Worm (Caenorhabditis elegans): ENCODE measurements around the gene F56D5.6.

Gene F56D5.6

DNA sequence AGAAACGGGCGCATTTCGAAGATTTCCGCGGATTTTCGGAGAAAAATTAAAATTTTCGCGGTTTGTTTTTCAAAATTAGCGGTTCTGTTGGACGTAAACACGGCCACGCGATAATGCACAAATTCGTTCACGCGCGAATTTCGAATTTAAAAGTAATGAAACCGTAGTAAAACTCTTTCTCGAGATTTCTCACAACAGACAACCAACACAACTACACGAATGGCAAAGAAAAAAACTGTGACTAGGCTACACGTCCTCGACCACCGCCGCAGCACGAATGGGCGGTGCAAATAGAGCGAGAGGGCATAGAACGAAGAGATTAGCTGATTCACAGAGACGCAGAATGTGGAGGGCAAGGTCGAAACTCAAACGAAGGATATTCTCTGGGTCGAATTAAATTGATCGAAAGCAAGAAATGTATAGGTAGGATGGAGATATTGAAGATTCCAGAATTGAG is 39.2 kb downstream of the F56D5.6 start, which contains the start of gene idh-1 (continued):
- TF ChIP-seq ztf-11 (tag; optimal IDR thresholded peaks at IDR 0.05), result no peak
- no peak for TF ChIP-seq blmp-1 (tag; optimal IDR thresholded peaks at IDR 0.05; ENCODE audit: insufficient read depth)
- TF ChIP-seq nhr-10 (tag; optimal IDR thresholded peaks at IDR 0.05), result no peak
- TF ChIP-seq unc-55 (GFP tag; optimal IDR thresholded peaks at IDR 0.05), result no peak
- peak; percentile 68 for TF ChIP-seq nhr-25 (tag; optimal IDR thresholded peaks at IDR 0.05)
- TF ChIP-seq aly-2 (tag; optimal IDR thresholded peaks at IDR 0.05), result no peak
- TF ChIP-seq fos-1 (tag; optimal IDR thresholded peaks at IDR 0.05), result peak; percentile 12
- no peak for TF ChIP-seq zag-1 (tag; optimal IDR thresholded peaks at IDR 0.05)
- TF ChIP-seq ceh-16 (tag; optimal IDR thresholded peaks at IDR 0.05), result no peak
- no peak for TF ChIP-seq nhr-77 (tag; optimal IDR thresholded peaks at IDR 0.05)
- peak in 1 of 2 experiments; percentile 41 for TF ChIP-seq lsy-2 (tag; optimal IDR thresholded peaks at IDR 0.05)
- TF ChIP-seq nhr-21 (tag; optimal IDR thresholded peaks at IDR 0.05), result no peak
- TF ChIP-seq lin-11 (tag; optimal IDR thresholded peaks at IDR 0.05), result no peak
- TF ChIP-seq lin-13 (GFP tag; optimal IDR thresholded peaks at IDR 0.05), result no peak
- peak; percentile 72 for TF ChIP-seq nhr-129 (tag; optimal IDR thresholded peaks at IDR 0.05)
- no peak for TF ChIP-seq Y55F3AM.14 (GFP tag; optimal IDR thresholded peaks at IDR 0.05)
- TF ChIP-seq ztf-1 (GFP tag; conservative IDR thresholded peaks at IDR 0.05), result no peak
- peak; percentile 76 for TF ChIP-seq snpc-4 (tag; optimal IDR thresholded peaks at IDR 0.05)
- TF ChIP-seq peb-1 (tag; optimal IDR thresholded peaks at IDR 0.05), result no peak
- peak; percentile 21 for TF ChIP-seq C34F6.9 (tag; optimal IDR thresholded peaks at IDR 0.05)

- TF ChIP-seq unc-55 (GFP tag; optimal IDR thresholded peaks at IDR 0.05) (no peak), mab-5 (tag; optimal IDR thresholded peaks at IDR 0.05) (no peak), sma-3 (GFP tag; optimal IDR thresholded peaks at IDR 0.05) (no peak), C34F6.9 (tag; optimal IDR thresholded peaks at IDR 0.05) (no peak), nhr-11 (tag; optimal IDR thresholded peaks at IDR 0.05) (no peak), nhr-10 (tag; optimal IDR thresholded peaks at IDR 0.05) (no peak), aly-2 (tag; optimal IDR thresholded peaks at IDR 0.05) (no peak), mbf-1 (tag; optimal IDR thresholded peaks at IDR 0.05) (no peak), lsy-2 (tag; optimal IDR thresholded peaks at IDR 0.05) (no peak), blmp-1 (tag; optimal IDR thresholded peaks at IDR 0.05; ENCODE audit: insufficient read depth) (peak; percentile 41), sma-9 (GFP tag; optimal IDR thresholded peaks at IDR 0.05) (peak; percentile 12), sma-9 (tag; optimal IDR thresholded peaks at IDR 0.05) (no peak), ceh-82 (tag; optimal IDR thresholded peaks at IDR 0.05) (no peak), R02D3.7 (tag; optimal IDR thresholded peaks at IDR 0.05) (no peak), unc-39 (tag; optimal IDR thresholded peaks at IDR 0.05) (no peak), nhr-21 (tag; optimal IDR thresholded peaks at IDR 0.05) (no peak), crh-2 (tag; optimal IDR thresholded peaks at IDR 0.05) (peak; percentile 8)
Observed at ce11 chrIV:9441391-9441790, 39.7 kb downstream of the F56D5.6 start.

DNA sequence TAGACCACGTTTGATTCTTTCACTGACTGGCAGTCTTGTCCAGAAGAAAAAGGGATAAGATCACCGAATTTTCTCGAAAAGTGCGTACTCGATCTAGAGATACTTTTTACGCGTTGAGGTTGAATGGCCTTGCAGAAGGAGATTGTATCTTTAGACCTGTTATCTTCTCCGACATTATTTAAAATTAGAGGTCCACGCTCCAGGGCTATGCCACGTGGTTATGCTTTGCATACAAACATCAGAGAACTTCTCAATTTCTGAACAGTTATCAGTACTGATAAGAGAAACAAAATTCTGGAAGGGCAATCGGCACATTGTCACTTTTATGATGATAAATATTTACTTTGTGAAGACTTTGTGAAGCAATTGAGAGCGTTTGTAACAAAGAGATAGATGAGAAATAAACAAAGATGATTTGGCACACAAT is 40.4 kb downstream of the F56D5.6 start:
- no peak for TF ChIP-seq nhr-11 (tag; optimal IDR thresholded peaks at IDR 0.05)
- TF ChIP-seq gmeb-1 (tag; optimal IDR thresholded peaks at IDR 0.05), result peak; percentile 59
- TF ChIP-seq sma-9 (GFP tag; optimal IDR thresholded peaks at IDR 0.05), result peak; percentile 94
- no peak for TF ChIP-seq sma-9 (tag; optimal IDR thresholded peaks at IDR 0.05)
- peak; percentile 61 for TF ChIP-seq blmp-1 (tag; optimal IDR thresholded peaks at IDR 0.05; ENCODE audit: insufficient read depth)
- no peak for TF ChIP-seq nhr-12 (tag; optimal IDR thresholded peaks at IDR 0.05)
- TF ChIP-seq crh-2 (tag; optimal IDR thresholded peaks at IDR 0.05), result peak; percentile 97
- TF ChIP-seq nhr-10 (tag; optimal IDR thresholded peaks at IDR 0.05), result peak; percentile 3
- no peak for TF ChIP-seq nhr-77 (tag; optimal IDR thresholded peaks at IDR 0.05)
- TF ChIP-seq lin-11 (tag; optimal IDR thresholded peaks at IDR 0.05), result no peak
- peak; percentile 82 for TF ChIP-seq ceh-16 (tag; optimal IDR thresholded peaks at IDR 0.05)
- peak; percentile 89 for TF ChIP-seq sma-3 (GFP tag; optimal IDR thresholded peaks at IDR 0.05)
- TF ChIP-seq unc-62 (GFP tag; optimal IDR thresholded peaks at IDR 0.05), result no peak
- no peak for TF ChIP-seq mbf-1 (tag; optimal IDR thresholded peaks at IDR 0.05)
- peak in 1 of 2 experiments; percentile 56 for TF ChIP-seq lsy-2 (tag; optimal IDR thresholded peaks at IDR 0.05)
- no peak for TF ChIP-seq lin-39 (tag; optimal IDR thresholded peaks at IDR 0.05)
- TF ChIP-seq F13H6.1 (tag; optimal IDR thresholded peaks at IDR 0.05), result peak; percentile 58
- TF ChIP-seq aly-2 (tag; optimal IDR thresholded peaks at IDR 0.05), result no peak
- no peak for TF ChIP-seq dmd-4 (tag; optimal IDR thresholded peaks at IDR 0.05)
- TF ChIP-seq mab-5 (tag; optimal IDR thresholded peaks at IDR 0.05), result no peak
- TF ChIP-seq nhr-23 (tag; optimal IDR thresholded peaks at IDR 0.05), result no peak
- no peak for TF ChIP-seq Y55F3AM.14 (GFP tag; optimal IDR thresholded peaks at IDR 0.05)
- peak; percentile 39 for TF ChIP-seq fos-1 (tag; optimal IDR thresholded peaks at IDR 0.05)
- TF ChIP-seq skn-1 (tag; optimal IDR thresholded peaks at IDR 0.05), result peak; percentile 74
- TF ChIP-seq ztf-1 (GFP tag; conservative IDR thresholded peaks at IDR 0.05), result no peak
- no peak for TF ChIP-seq zag-1 (tag; optimal IDR thresholded peaks at IDR 0.05)
- TF ChIP-seq nhr-129 (tag; optimal IDR thresholded peaks at IDR 0.05), result peak; percentile 65
- no peak for TF ChIP-seq unc-55 (GFP tag; optimal IDR thresholded peaks at IDR 0.05)
- TF ChIP-seq nhr-6 (tag; optimal IDR thresholded peaks at IDR 0.05), result peak; percentile 82
- TF ChIP-seq nhr-21 (tag; optimal IDR thresholded peaks at IDR 0.05), result peak; percentile 88
- peak; percentile 64 for TF ChIP-seq elt-1 (tag; optimal IDR thresholded peaks at IDR 0.05)
- peak; percentile 62 for TF ChIP-seq sem-4 (tag; optimal IDR thresholded peaks at IDR 0.05)
- TF ChIP-seq C34F6.9 (tag; optimal IDR thresholded peaks at IDR 0.05), result no peak
- TF ChIP-seq peb-1 (tag; optimal IDR thresholded peaks at IDR 0.05), result no peak
- TF ChIP-seq elt-3 (tag; optimal IDR thresholded peaks at IDR 0.05), result no peak
- no peak for TF ChIP-seq ztf-4 (tag; optimal IDR thresholded peaks at IDR 0.05)
- TF ChIP-seq ama-1 (optimal IDR thresholded peaks at IDR 0.05), result peak; percentile 35
- TF ChIP-seq mdl-1 (tag; optimal IDR thresholded peaks at IDR 0.05), result peak; percentile 72 to 87
- TF ChIP-seq alr-1 (tag; optimal IDR thresholded peaks at IDR 0.05), result no peak
- TF ChIP-seq lin-13 (GFP tag; optimal IDR thresholded peaks at IDR 0.05), result peak; percentile 41
